Worm (Caenorhabditis elegans) whole organism, midembryonic: ENCODE results near the gene mca-1.
A peak's percentile ranks its signal among the peaks of the same experiment; 100 is the strongest.

ENCODE experiments used
- T22C8.4 ChIP-seq: fragments of 200-800 bp; sonication (Bioruptor generic); IDR thresholded peaks from 2 replicates; pipeline ENCODE4 v1.3.6; 2022; ENCODE audit warnings: missing genetic modification characterization, missing compliant biosample characterization
- cog-1 ChIP-seq: sonication (generic microtip); optimal IDR thresholded peaks from 2 replicates; lab custom pipeline; 2016; ENCODE audit warnings: missing genetic modification characterization, missing compliant biosample characterization
- flt-1 ChIP-seq: fragments of 200-800 bp; sonication (Bioruptor generic); IDR thresholded peaks from 2 replicates; pipeline ENCODE4 v1.3.6; 2022; ENCODE audit warnings: missing genetic modification characterization, missing compliant biosample characterization
- med-1 ChIP-seq: sonication (generic microtip); optimal IDR thresholded peaks from 2 replicates; lab custom pipeline; 2017; ENCODE audit warnings: missing genetic modification characterization, mild to moderate bottlenecking, missing compliant biosample characterization, antibody characterized with exemption, missing genetic modification reagents; ENCODE audit not compliant: insufficient read depth
- ref-1 ChIP-seq: fragments of 200-800 bp; sonication (Bioruptor generic); conservative IDR thresholded peaks from 2 replicates; pipeline ENCODE4 v1.3.6; 2022; ENCODE audit warnings: missing genetic modification reagents, missing genetic modification characterization, missing compliant biosample characterization
- tab-1 ChIP-seq: fragments of 200-800 bp; sonication (Bioruptor generic); IDR thresholded peaks from 2 replicates; pipeline ENCODE4 v1.3.6; 2022; ENCODE audit warnings: missing genetic modification characterization, missing compliant biosample characterization
- ztf-29 ChIP-seq: fragments of 200-800 bp; sonication (Bioruptor generic); IDR thresholded peaks from 2 replicates; pipeline ENCODE4 v1.3.6; 2022; ENCODE audit warnings: missing genetic modification reagents, missing genetic modification characterization, missing compliant biosample characterization

ce11 chrIV:9667084-9667483 is 32.3 kb upstream of the mca-1 start:
- TF ChIP-seq cog-1 (tag; lab: Kevin White, UChicago) (peak; percentile 17), flt-1 (no peak), ztf-29 (GFP tag; lab: Robert Waterston, UW) (no peak), tab-1 (GFP tag; lab: Robert Waterston, UW) (no peak), med-1 (GFP tag; lab: Kevin White, UChicago) (no peak), T22C8.4 (GFP tag; lab: Robert Waterston, UW) (no peak), ref-1 (no peak)
